Worm (Caenorhabditis elegans): ENCODE results near the gene T01E8.1.

ce11 chrII:10162785-10163184 lies 43.7 kb upstream of the T01E8.1 start:
- no peak for TF ChIP-seq ZK546.5 (tag; optimal IDR thresholded peaks at IDR 0.05)
- no peak for TF ChIP-seq zag-1 (tag; optimal IDR thresholded peaks at IDR 0.05)
- TF ChIP-seq tbx-2 (tag; optimal IDR thresholded peaks at IDR 0.05): no peak
- no peak for TF ChIP-seq ceh-16 (tag; optimal IDR thresholded peaks at IDR 0.05)
- no peak for TF ChIP-seq pqm-1 (tag; optimal IDR thresholded peaks at IDR 0.05)
- no peak for TF ChIP-seq nhr-76 (tag; optimal IDR thresholded peaks at IDR 0.05)
- no peak for TF ChIP-seq nhr-43 (tag; optimal IDR thresholded peaks at IDR 0.05; ENCODE audit: poor library complexity, severe bottlenecking)

Measured in whole organism, L3 larva.